Worm (Caenorhabditis elegans) whole organism, young adult: ENCODE measurements around the gene hsp-43.

ENCODE experiments used
- B0019.2 ChIP-seq: fragments of 200-800 bp; sonication (Bioruptor generic); conservative IDR thresholded peaks from 2 replicates; pipeline ENCODE4 v1.3.6; 2022; ENCODE audit warnings: missing genetic modification reagents, missing genetic modification characterization, missing compliant biosample characterization
- B0261.1 ChIP-seq: sonication (generic microtip); optimal IDR thresholded peaks from 2 replicates; lab custom pipeline; 2016; ENCODE audit warnings: mild to moderate bottlenecking, missing genetic modification characterization, moderate library complexity, missing compliant biosample characterization
- F23B12.7 ChIP-seq: sonication (generic microtip); optimal IDR thresholded peaks from 2 replicates; lab custom pipeline; 2017; ENCODE audit warnings: missing genetic modification characterization, mild to moderate bottlenecking, missing compliant biosample characterization, antibody characterized with exemption, moderate library complexity; ENCODE audit not compliant: insufficient read depth
- F37B4.10 ChIP-seq: fragments of 200-800 bp; sonication (Bioruptor generic); IDR thresholded peaks from 2 replicates; pipeline ENCODE4 v1.3.6; 2022; ENCODE audit warnings: missing genetic modification characterization, missing compliant biosample characterization
- F52B5.7 ChIP-seq: sonication (generic microtip); optimal IDR thresholded peaks from 2 replicates; lab custom pipeline; 2016; ENCODE audit warnings: mild to moderate bottlenecking, missing genetic modification characterization, missing compliant biosample characterization
- F55B11.4 ChIP-seq: sonication (generic microtip); optimal IDR thresholded peaks from 2 replicates; lab custom pipeline; 2016; ENCODE audit warnings: missing compliant biosample characterization, missing genetic modification characterization, borderline replicate concordance; ENCODE audit not compliant: insufficient read depth
- F57A8.1 ChIP-seq: fragments of 200-800 bp; sonication (Bioruptor generic); optimal IDR thresholded peaks from 2 replicates; lab custom pipeline; 2018; ENCODE audit warnings: mild to moderate bottlenecking, missing genetic modification characterization, moderate library complexity, missing compliant biosample characterization
- K12H6.12 ChIP-seq: fragments of 200-800 bp; sonication (Bioruptor generic); optimal IDR thresholded peaks from 2 replicates; lab custom pipeline; 2018; ENCODE audit warnings: mild to moderate bottlenecking, missing genetic modification characterization, missing compliant biosample characterization
- T26A5.8 ChIP-seq: sonication (generic microtip); optimal IDR thresholded peaks from 2 replicates; lab custom pipeline; 2016; ENCODE audit warnings: missing genetic modification characterization, missing compliant biosample characterization
- ZK185.1 ChIP-seq: sonication (generic microtip); optimal IDR thresholded peaks from 2 replicates; lab custom pipeline; 2016; ENCODE audit warnings: mild to moderate bottlenecking, missing genetic modification characterization, missing compliant biosample characterization; ENCODE audit not compliant: poor library complexity, severe bottlenecking
- akir-1 ChIP-seq: fragments of 200-800 bp; sonication (Bioruptor generic); optimal IDR thresholded peaks from 2 replicates; lab custom pipeline; 2018; ENCODE audit warnings: mild to moderate bottlenecking, missing genetic modification characterization, moderate library complexity, missing compliant biosample characterization
- ama-1 ChIP-seq, 3 experiments: fragments of 150-350 bp in 1 of 3; sonication (generic microtip) in 2 of 3; optimal IDR thresholded peaks; 2 replicates each; lab custom pipeline; 2014 to 2018; ENCODE audit warnings: missing biosample characterization in 2 of 3, missing genetic modification characterization in 2 of 3, missing genetic modification reagents in 2 of 3
- attf-6 ChIP-seq: fragments of 200-800 bp; sonication (Bioruptor generic); IDR thresholded peaks from 2 replicates; pipeline ENCODE4 v1.3.6; 2022; ENCODE audit warnings: missing genetic modification reagents, missing genetic modification characterization, missing compliant biosample characterization
- cebp-1 ChIP-seq, 2 experiments: fragments of 200-800 bp in 1 of 2; sonication (Bioruptor generic) in 1 of 2; sonication (generic microtip) in 1 of 2; IDR thresholded peaks in 1 of 2; optimal IDR thresholded peaks in 1 of 2; 2 replicates each; pipeline versions ENCODE4 v1.3.6 to Lab custom; 2017 to 2022; ENCODE audit warnings: missing compliant biosample characterization in 2 of 2, missing genetic modification characterization in 2 of 2, mild to moderate bottlenecking in 1 of 2, missing genetic modification reagents in 1 of 2, moderate library complexity in 1 of 2
- ceh-40 ChIP-seq: fragments of 200-800 bp; sonication (Bioruptor generic); IDR thresholded peaks from 2 replicates; pipeline ENCODE4 v1.3.6; 2022; ENCODE audit warnings: missing genetic modification characterization, missing compliant biosample characterization
- ceh-79 ChIP-seq: sonication (generic microtip); optimal IDR thresholded peaks from 2 replicates; lab custom pipeline; 2017; ENCODE audit warnings: mild to moderate bottlenecking, missing genetic modification characterization, missing compliant biosample characterization
- egrh-3 ChIP-seq: fragments of 200-800 bp; sonication (Bioruptor generic); IDR thresholded peaks from 2 replicates; pipeline ENCODE4 v1.3.6; 2022; ENCODE audit warnings: missing genetic modification reagents, missing genetic modification characterization, missing compliant biosample characterization
- ekl-4 ChIP-seq: fragments of 200-800 bp; sonication (Bioruptor generic); IDR thresholded peaks from 2 replicates; pipeline ENCODE4 v1.3.6; 2022; ENCODE audit warnings: missing genetic modification reagents, missing genetic modification characterization, missing compliant biosample characterization
- hlh-12 ChIP-seq: sonication (generic microtip); optimal IDR thresholded peaks from 2 replicates; lab custom pipeline; 2016; ENCODE audit warnings: missing genetic modification characterization, missing compliant biosample characterization
- hlh-26 ChIP-seq: fragments of 200-800 bp; sonication (Bioruptor generic); conservative IDR thresholded peaks from 2 replicates; pipeline ENCODE4 v1.3.6; 2022; ENCODE audit warnings: missing genetic modification reagents, missing genetic modification characterization, missing compliant biosample characterization
- hmg-1.2 ChIP-seq: fragments of 200-800 bp; sonication (Bioruptor generic); IDR thresholded peaks from 2 replicates; pipeline ENCODE4 v1.3.6; 2022; ENCODE audit warnings: missing genetic modification reagents, missing genetic modification characterization, missing compliant biosample characterization
- hmg-20 ChIP-seq: fragments of 200-800 bp; sonication (Bioruptor generic); IDR thresholded peaks from 2 replicates; pipeline ENCODE4 v1.3.6; 2022; ENCODE audit warnings: missing genetic modification reagents, missing genetic modification characterization, missing compliant biosample characterization
- let-526 ChIP-seq: fragments of 200-800 bp; sonication (Bioruptor generic); IDR thresholded peaks from 2 replicates; pipeline ENCODE4 v1.3.6; 2022; ENCODE audit warnings: missing genetic modification reagents, missing genetic modification characterization, missing compliant biosample characterization
- lin-40 ChIP-seq: sonication (generic microtip); optimal IDR thresholded peaks from 2 replicates; lab custom pipeline; 2016; ENCODE audit warnings: missing genetic modification characterization, mild to moderate bottlenecking, missing compliant biosample characterization, missing genotype, missing genetic modification reagents
- lin-54 ChIP-seq: fragments of 200-800 bp; sonication (Bioruptor generic); optimal IDR thresholded peaks from 2 replicates; lab custom pipeline; 2018; ENCODE audit warnings: mild to moderate bottlenecking, missing genetic modification characterization, missing compliant biosample characterization
- lir-1 ChIP-seq: fragments of 200-800 bp; sonication (Bioruptor generic); conservative IDR thresholded peaks from 2 replicates; pipeline ENCODE4 v1.3.6; 2022; ENCODE audit warnings: missing genetic modification reagents, missing genetic modification characterization, missing compliant biosample characterization
- mcd-1 ChIP-seq: fragments of 200-800 bp; sonication (Bioruptor generic); IDR thresholded peaks from 2 replicates; pipeline ENCODE4 v1.3.6; 2022; ENCODE audit warnings: missing genetic modification reagents, missing genetic modification characterization, missing compliant biosample characterization
- mes-4 ChIP-seq: sonication (generic microtip); optimal IDR thresholded peaks from 2 replicates; lab custom pipeline; 2016; ENCODE audit warnings: missing genotype, missing genetic modification characterization, missing compliant biosample characterization
- mxl-1 ChIP-seq: sonication (generic microtip); optimal IDR thresholded peaks from 2 replicates; lab custom pipeline; 2016; ENCODE audit warnings: missing genetic modification characterization, missing compliant biosample characterization
- nfya-2 ChIP-seq: fragments of 200-800 bp; sonication (Bioruptor generic); IDR thresholded peaks from 2 replicates; pipeline ENCODE4 v1.3.6; 2022; ENCODE audit warnings: missing genetic modification reagents, missing genetic modification characterization, missing compliant biosample characterization
- nfyb-1 ChIP-seq: fragments of 200-800 bp; sonication (Bioruptor generic); IDR thresholded peaks from 2 replicates; pipeline ENCODE4 v1.3.6; 2022; ENCODE audit warnings: missing genetic modification reagents, missing genetic modification characterization, missing compliant biosample characterization
- nhr-27 ChIP-seq: fragments of 200-800 bp; sonication (Bioruptor generic); optimal IDR thresholded peaks from 2 replicates; lab custom pipeline; 2018; ENCODE audit warnings: mild to moderate bottlenecking, missing genetic modification characterization, moderate library complexity, missing compliant biosample characterization
- nhr-80 ChIP-seq: sonication (generic microtip); optimal IDR thresholded peaks from 2 replicates; lab custom pipeline; 2016; ENCODE audit warnings: missing genetic modification characterization, missing compliant biosample characterization
- pbrm-1 ChIP-seq: fragments of 200-800 bp; sonication (Bioruptor generic); IDR thresholded peaks from 2 replicates; pipeline ENCODE4 v1.3.6; 2022; ENCODE audit warnings: missing genetic modification reagents, missing genetic modification characterization, missing compliant biosample characterization
- rec-8 ChIP-seq, 2 experiments: sonication (generic microtip); optimal IDR thresholded peaks; 2 replicates each; lab custom pipeline; 2016; ENCODE audit warnings: mild to moderate bottlenecking in 2 of 2, missing genetic modification characterization in 2 of 2, missing genetic modification reagents in 2 of 2, missing genotype in 2 of 2, missing biosample characterization in 1 of 2, missing compliant biosample characterization in 1 of 2, moderate library complexity in 1 of 2
- sdz-38 ChIP-seq: sonication (generic microtip); optimal IDR thresholded peaks from 2 replicates; lab custom pipeline; 2016; ENCODE audit warnings: missing genotype, missing genetic modification characterization, missing compliant biosample characterization
- snpc-1.3 ChIP-seq: sonication (generic microtip); optimal IDR thresholded peaks from 2 replicates; lab custom pipeline; 2017; ENCODE audit warnings: missing genetic modification characterization, mild to moderate bottlenecking, missing compliant biosample characterization, antibody characterized with exemption, moderate library complexity, missing genotype, missing genetic modification reagents; ENCODE audit not compliant: insufficient read depth
- snpc-4 ChIP-seq, 5 experiments: fragments of 150-350 bp in 1 of 5; sonication (generic microtip) in 4 of 5; optimal IDR thresholded peaks; 2 replicates each; lab custom pipeline; 2014 to 2018; ENCODE audit warnings: missing genetic modification characterization in 5 of 5, missing biosample characterization in 3 of 5, antibody characterized with exemption in 2 of 5, mild to moderate bottlenecking in 2 of 5, missing compliant biosample characterization in 2 of 5, missing genotype in 2 of 5, moderate library complexity in 2 of 5, missing genetic modification reagents in 1 of 5
- tlf-1 ChIP-seq: fragments of 200-800 bp; sonication (Bioruptor generic); optimal IDR thresholded peaks from 2 replicates; lab custom pipeline; 2018; ENCODE audit warnings: mild to moderate bottlenecking, missing genetic modification characterization, missing compliant biosample characterization
- unc-130 ChIP-seq: sonication (generic microtip); optimal IDR thresholded peaks from 2 replicates; lab custom pipeline; 2016; ENCODE audit warnings: missing genetic modification reagents, missing genetic modification characterization, missing compliant biosample characterization
- xnd-1 ChIP-seq: sonication (generic microtip); optimal IDR thresholded peaks from 2 replicates; lab custom pipeline; 2016; ENCODE audit warnings: missing genotype, missing genetic modification reagents, missing genetic modification characterization, missing compliant biosample characterization
- zfh-2 ChIP-seq: fragments of 200-800 bp; sonication (Bioruptor generic); conservative IDR thresholded peaks from 2 replicates; pipeline ENCODE4 v1.3.6; 2022; ENCODE audit warnings: missing genetic modification reagents, missing genetic modification characterization, missing compliant biosample characterization
- ztf-22 ChIP-seq: fragments of 200-800 bp; sonication (Bioruptor generic); optimal IDR thresholded peaks from 2 replicates; lab custom pipeline; 2018; ENCODE audit warnings: mild to moderate bottlenecking, missing genetic modification characterization, moderate library complexity, missing compliant biosample characterization
- ztf-28 ChIP-seq: fragments of 200-800 bp; sonication (Bioruptor generic); IDR thresholded peaks from 2 replicates; pipeline ENCODE4 v1.3.6; 2022; ENCODE audit warnings: missing genetic modification reagents, missing genetic modification characterization, missing compliant biosample characterization

hsp-43 gene

ce11 chrX:6211322-6211820 lies 24.0 kb downstream of the hsp-43 start:
- TF ChIP-seq mxl-1 (tag; lab: Kevin White, UChicago): no peak
- TF ChIP-seq ceh-79 (tag; lab: Kevin White, UChicago): no peak
- no peak for TF ChIP-seq xnd-1
- no peak for TF ChIP-seq cebp-1 (GFP tag; IDR thresholded peaks at IDR 0.05; lab: Robert Waterston, UW)
- no peak for TF ChIP-seq cebp-1 (tag; optimal IDR thresholded peaks at IDR 0.05; lab: Kevin White, UChicago)
- no peak for TF ChIP-seq ekl-4 (GFP tag; lab: Robert Waterston, UW)
- no peak for TF ChIP-seq B0261.1 (tag; lab: Kevin White, UChicago)
- no peak for TF ChIP-seq zfh-2
- TF ChIP-seq F57A8.1 (GFP tag; lab: Kevin White, UChicago): no peak
- no peak for TF ChIP-seq unc-130 (GFP tag; lab: Kevin White, UChicago)
- no peak for TF ChIP-seq nfyb-1 (GFP tag; lab: Robert Waterston, UW)
- no peak for TF ChIP-seq nfya-2 (GFP tag; lab: Robert Waterston, UW)
- no peak for TF ChIP-seq attf-6 (GFP tag; lab: Robert Waterston, UW)

- TF ChIP-seq ama-1 (optimal IDR thresholded peaks at IDR 0.05; lab: Kevin White, UChicago): no peak
- no peak for TF ChIP-seq ama-1 (GFP tag; optimal IDR thresholded peaks at IDR 0.05; lab: Kevin White, UChicago)
- no peak for TF ChIP-seq K12H6.12 (tag; lab: Kevin White, UChicago)
- TF ChIP-seq snpc-4 (GFP tag; optimal IDR thresholded peaks at IDR 0.05; lab: Kevin White, UChicago): no peak
- TF ChIP-seq snpc-4 (tag; optimal IDR thresholded peaks at IDR 0.05; lab: Kevin White, UChicago): no peak
- no peak for TF ChIP-seq mcd-1
- no peak for TF ChIP-seq ztf-28 (GFP tag; lab: Robert Waterston, UW)
- TF ChIP-seq egrh-3 (GFP tag; lab: Robert Waterston, UW): no peak
- no peak for TF ChIP-seq T26A5.8 (tag; lab: Kevin White, UChicago)
Measured at ce11 chrX:6208463-6208862, 26.9 kb downstream of the hsp-43 start, which contains the start of gene C14F11.7. C14F11.7 (minus strand) TSS chrX:6208563.

ce11 chrX:6207687-6208088 lies 27.7 kb downstream of the hsp-43 start, which contains the start of gene T13C5.6:
T13C5.6 (minus strand) TSS chrX:6207687.
- TF ChIP-seq nhr-80 (tag; lab: Kevin White, UChicago) (peak; percentile 82), rec-8 (tag; optimal IDR thresholded peaks at IDR 0.05; lab: Kevin White, UChicago) (peak; percentile 78 to 93), F55B11.4 (tag; lab: Kevin White, UChicago) (no peak), snpc-1.3 (peak; percentile 81), B0019.2 (GFP tag; lab: Robert Waterston, UW) (no peak), pbrm-1 (peak; percentile 81), lir-1 (GFP tag; lab: Robert Waterston, UW) (peak; percentile 81), ceh-40 (no peak), lin-54 (GFP tag; lab: Kevin White, UChicago) (peak; percentile 69), ztf-22 (peak; percentile 46), mes-4 (tag; lab: Kevin White, UChicago) (peak; percentile 87), tlf-1 (peak; percentile 72), ZK185.1 (tag; lab: Kevin White, UChicago) (peak; percentile 97), F37B4.10 (0 out of 2 replicates have a peak, but pooled peaks have one; percentile 66), F23B12.7 (tag; lab: Kevin White, UChicago) (peak; percentile 84), lin-40 (tag; lab: Kevin White, UChicago) (peak; percentile 93), hmg-1.2 (GFP tag; lab: Robert Waterston, UW) (peak; percentile 82), hmg-20 (GFP tag; lab: Robert Waterston, UW) (peak; percentile 85), hlh-26 (GFP tag; lab: Robert Waterston, UW) (0 out of 2 replicates have a peak, but pooled peaks have one; percentile 43), akir-1 (GFP tag; lab: Kevin White, UChicago) (peak; percentile 79), hlh-12 (tag; lab: Kevin White, UChicago) (peak; percentile 20), F52B5.7 (tag; lab: Kevin White, UChicago) (peak; percentile 89), sdz-38 (tag; lab: Kevin White, UChicago) (peak; percentile 61), let-526 (GFP tag; lab: Robert Waterston, UW) (peak; percentile 87; the same call in 1 of the 2 replicates), nhr-27 (peak; percentile 91)
